Worm (Caenorhabditis elegans) whole organism, L1 larva: ENCODE data around the gene K05F1.1.

Experiments
- C04F5.9 ChIP-seq: sonication (generic microtip); optimal IDR thresholded peaks from 2 replicates; lab custom pipeline; 2016; ENCODE audit warnings: missing genetic modification characterization, missing compliant biosample characterization
- F16B12.6 ChIP-seq: fragments of 150-350 bp; optimal IDR thresholded peaks from 2 replicates; lab custom pipeline; 2014; ENCODE audit warnings: missing biosample characterization, missing genetic modification characterization
- Y116A8C.19 ChIP-seq: sonication (generic microtip); optimal IDR thresholded peaks from 2 replicates; lab custom pipeline; 2016; ENCODE audit warnings: missing compliant biosample characterization, missing genetic modification characterization, borderline replicate concordance
- alr-1 ChIP-seq: fragments of 200-800 bp; sonication (Bioruptor generic); optimal IDR thresholded peaks from 2 replicates; lab custom pipeline; 2018; ENCODE audit warnings: borderline replicate concordance, mild to moderate bottlenecking, missing genetic modification characterization, missing compliant biosample characterization
- ceh-63 ChIP-seq: fragments of 200-800 bp; sonication (Bioruptor generic); optimal IDR thresholded peaks from 2 replicates; lab custom pipeline; 2018; ENCODE audit warnings: mild to moderate bottlenecking, missing genetic modification characterization, missing compliant biosample characterization
- ceh-8 ChIP-seq: fragments of 200-800 bp; sonication (Bioruptor generic); optimal IDR thresholded peaks from 2 replicates; lab custom pipeline; 2018; ENCODE audit warnings: mild to moderate bottlenecking, missing genetic modification characterization, moderate library complexity, missing compliant biosample characterization
- ceh-90 ChIP-seq: sonication (generic microtip); optimal IDR thresholded peaks from 2 replicates; lab custom pipeline; 2016; ENCODE audit warnings: missing genetic modification characterization, missing compliant biosample characterization
- ces-1 ChIP-seq: fragments of 150-350 bp; optimal IDR thresholded peaks from 2 replicates; lab custom pipeline; 2014; ENCODE audit warnings: missing biosample characterization, missing genetic modification reagents, missing genetic modification characterization
- efl-1 ChIP-seq, 4 experiments: fragments of 150-350 bp; optimal IDR thresholded peaks in 3 of 4; peaks in 1 of 4; 1 replicate in 1 of 4; 2 replicates in 3 of 4; lab custom pipeline; 2014; ENCODE audit warnings: missing biosample characterization in 2 of 4, missing genetic modification characterization in 2 of 4, missing genetic modification reagents in 2 of 4
- efl-3 ChIP-seq: fragments of 200-800 bp; sonication (Bioruptor generic); optimal IDR thresholded peaks from 2 replicates; lab custom pipeline; 2018; ENCODE audit warnings: mild to moderate bottlenecking, missing genetic modification characterization, missing compliant biosample characterization
- elt-2 ChIP-seq: sonication (generic microtip); optimal IDR thresholded peaks from 2 replicates; lab custom pipeline; 2016; ENCODE audit warnings: missing genetic modification characterization, mild to moderate bottlenecking, inconsistent platforms, missing compliant biosample characterization, missing genetic modification reagents
- elt-3 ChIP-seq, 6 experiments: fragments of 150-350 bp in 1 of 6; sonication (generic microtip); optimal IDR thresholded peaks; 2 replicates each; lab custom pipeline; 2017 to 2018; ENCODE audit warnings: missing biosample characterization in 6 of 6, missing genetic modification characterization in 6 of 6, inconsistent platforms in 1 of 6
- fkh-10 ChIP-seq: sonication (generic microtip); optimal IDR thresholded peaks from 2 replicates; lab custom pipeline; 2017; ENCODE audit warnings: missing biosample characterization, missing genetic modification reagents, missing genetic modification characterization
- fos-1 ChIP-seq: fragments of 150-350 bp; optimal IDR thresholded peaks from 2 replicates; lab custom pipeline; 2014; ENCODE audit warnings: missing biosample characterization, missing genetic modification characterization
- lin-15B ChIP-seq: fragments of 150-350 bp; sonication (generic microtip); optimal IDR thresholded peaks from 3 replicates; lab custom pipeline; 2014; ENCODE audit warnings: missing biosample characterization, missing genetic modification characterization
- lin-35 ChIP-seq, 2 experiments: fragments of 150-350 bp; optimal IDR thresholded peaks; 2 replicates each; lab custom pipeline; 2014; ENCODE audit warnings: missing biosample characterization in 2 of 2, missing genetic modification characterization in 2 of 2, missing genetic modification reagents in 2 of 2
- lsy-2 ChIP-seq, 2 experiments: fragments of 150-350 bp; optimal IDR thresholded peaks; 2 replicates each; lab custom pipeline; 2014; ENCODE audit warnings: missing biosample characterization in 2 of 2, missing genetic modification characterization in 2 of 2
- mab-9 ChIP-seq: fragments of 200-800 bp; sonication (Bioruptor generic); IDR thresholded peaks from 2 replicates; pipeline ENCODE4 v1.3.6; 2022; ENCODE audit warnings: missing genetic modification reagents, missing genetic modification characterization, missing compliant biosample characterization
- mep-1 ChIP-seq: fragments of 150-350 bp; optimal IDR thresholded peaks from 2 replicates; lab custom pipeline; 2014; ENCODE audit warnings: missing biosample characterization, missing genetic modification characterization
- nhr-12 ChIP-seq: sonication (generic microtip); optimal IDR thresholded peaks from 2 replicates; lab custom pipeline; 2017; ENCODE audit warnings: missing biosample characterization, missing genetic modification characterization
- nhr-20 ChIP-seq: sonication (generic microtip); optimal IDR thresholded peaks from 2 replicates; lab custom pipeline; 2016; ENCODE audit warnings: mild to moderate bottlenecking, missing genetic modification characterization, missing compliant biosample characterization
- nhr-47 ChIP-seq: sonication (generic microtip); optimal IDR thresholded peaks from 2 replicates; lab custom pipeline; 2016; ENCODE audit warnings: mild to moderate bottlenecking, missing genetic modification characterization, moderate library complexity, missing compliant biosample characterization
- nhr-84 ChIP-seq: sonication (generic microtip); optimal IDR thresholded peaks from 2 replicates; lab custom pipeline; 2017; ENCODE audit warnings: missing biosample characterization, missing genetic modification characterization
- nhr-85 ChIP-seq: sonication (generic microtip); peaks from one replicate; lab custom pipeline; 2016; ENCODE audit warnings: missing genetic modification characterization, inconsistent platforms, missing compliant biosample characterization
- pqm-1 ChIP-seq: sonication (generic microtip); optimal IDR thresholded peaks from 3 replicates; lab custom pipeline; 2017; ENCODE audit warnings: missing biosample characterization, missing genetic modification characterization
- sox-4 ChIP-seq: sonication (generic microtip); optimal IDR thresholded peaks from 2 replicates; lab custom pipeline; 2016; ENCODE audit warnings: missing genetic modification characterization, missing compliant biosample characterization
- swsn-7 ChIP-seq: sonication (generic microtip); optimal IDR thresholded peaks from 2 replicates; lab custom pipeline; 2016; ENCODE audit warnings: missing genetic modification characterization, missing compliant biosample characterization
- tbx-2 ChIP-seq: sonication (generic microtip); optimal IDR thresholded peaks from 2 replicates; lab custom pipeline; 2016; ENCODE audit warnings: missing genetic modification characterization, missing compliant biosample characterization
- unc-130 ChIP-seq: fragments of 150-350 bp; optimal IDR thresholded peaks from 2 replicates; lab custom pipeline; 2017; ENCODE audit warnings: missing biosample characterization, missing genetic modification characterization, inconsistent platforms
- unc-30 ChIP-seq: sonication (generic microtip); optimal IDR thresholded peaks from 2 replicates; lab custom pipeline; 2017; ENCODE audit warnings: missing biosample characterization, missing genetic modification characterization
- unc-62 ChIP-seq: fragments of 150-350 bp; optimal IDR thresholded peaks from 2 replicates; lab custom pipeline; 2014; ENCODE audit warnings: missing biosample characterization, missing genetic modification reagents, missing genetic modification characterization
- vab-15 ChIP-seq: sonication (generic microtip); optimal IDR thresholded peaks from 2 replicates; lab custom pipeline; 2017; ENCODE audit warnings: missing genotype, mild to moderate bottlenecking, missing genetic modification characterization, missing compliant biosample characterization
- ztf-11 ChIP-seq, 2 experiments: sonication (generic microtip); optimal IDR thresholded peaks; 2 replicates each; lab custom pipeline; 2016 to 2017; ENCODE audit warnings: missing genetic modification characterization in 2 of 2, missing biosample characterization in 1 of 2, missing compliant biosample characterization in 1 of 2

The K05F1.1 gene

DNA sequence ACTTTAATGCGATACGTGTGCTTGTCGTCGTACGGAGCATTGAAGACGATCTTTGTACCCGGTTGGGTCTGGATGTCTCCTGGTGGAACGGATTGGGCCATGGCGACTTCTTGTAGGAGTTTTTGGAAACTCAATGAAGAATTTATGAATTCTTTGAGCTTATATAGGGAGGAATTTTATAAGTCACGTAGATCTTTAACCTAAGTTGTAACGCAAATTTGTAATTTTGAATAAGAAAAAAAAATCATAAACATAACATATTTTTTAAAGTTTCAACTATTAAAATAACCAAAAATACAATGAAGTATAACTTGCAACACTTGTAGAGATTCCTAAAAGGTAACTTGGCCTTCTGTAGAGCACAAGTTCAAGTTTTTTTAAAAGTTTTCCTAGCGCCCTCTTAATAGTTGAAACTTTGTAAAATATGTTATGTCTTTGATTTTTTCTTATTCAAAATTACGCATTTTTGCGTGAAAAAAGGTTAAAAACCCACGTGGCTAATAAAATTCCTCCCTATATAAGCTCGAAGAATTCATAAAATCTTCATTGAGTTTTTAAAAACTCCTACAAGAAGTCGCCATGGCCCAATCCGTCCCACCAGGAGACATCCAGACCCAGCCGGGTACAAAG, 3.7 kb upstream of the K05F1.1 start, which contains the start of the genes msp-63 and msp-142:
Gene msp-63, minus strand, starts transcription at position 101 of the 630 bp plus-strand sequence.
Gene msp-142, plus strand, starts transcription at position 580 of the 630 bp plus-strand sequence.
- TF ChIP-seq fkh-10 (GFP tag; lab: Kevin White, UChicago) (no peak), nhr-47 (no peak), Y116A8C.19 (no peak), C04F5.9 (tag; lab: Kevin White, UChicago) (no peak), ces-1 (no peak), swsn-7 (tag; lab: Kevin White, UChicago) (no peak), unc-62 (no peak), F16B12.6 (no peak), sox-4 (tag; lab: Kevin White, UChicago) (no peak), ztf-11 (tag; optimal IDR thresholded peaks at IDR 0.05; lab: Kevin White, UChicago) (no peak), pqm-1 (tag; lab: Kevin White, UChicago) (no peak), ceh-8 (GFP tag; lab: Kevin White, UChicago) (no peak), ceh-90 (tag; lab: Kevin White, UChicago) (no peak)

DNA sequence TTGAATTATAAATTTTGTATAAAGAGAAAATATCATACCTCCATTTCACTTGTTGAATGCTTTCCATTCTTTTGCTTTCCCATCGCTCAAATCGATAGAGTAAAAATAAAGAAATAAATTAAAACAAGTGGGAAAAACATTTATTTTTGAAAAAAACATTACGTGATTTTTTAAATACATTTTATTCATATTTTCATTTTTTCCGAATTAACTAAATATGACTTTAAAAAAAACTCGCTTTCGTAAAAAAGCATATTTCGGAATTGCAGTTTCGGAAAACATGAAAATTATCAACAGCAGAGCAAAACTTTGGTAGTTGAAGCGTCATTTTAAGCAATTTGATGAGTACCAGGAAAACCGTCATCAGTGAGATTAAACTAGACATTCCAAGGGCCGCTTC, 1.6 kb upstream of the K05F1.1 start, which contains the start of gene K05F1.8:
Gene K05F1.8, minus strand, starts transcription at position 101 of the 400 bp plus-strand sequence.
- TF ChIP-seq elt-3 (tag; optimal IDR thresholded peaks at IDR 0.05; lab: Kevin White, UChicago) (no peak), mep-1 (tag; lab: Kevin White, UChicago) (no peak), fos-1 (tag; lab: Kevin White, UChicago) (no peak), swsn-7 (tag; lab: Kevin White, UChicago) (no peak), C04F5.9 (tag; lab: Kevin White, UChicago) (no peak), nhr-12 (tag; lab: Kevin White, UChicago) (no peak), nhr-20 (tag; lab: Kevin White, UChicago) (no peak), lin-35 (GFP tag; optimal IDR thresholded peaks at IDR 0.05; lab: Kevin White, UChicago) (no peak), lin-15B (tag; lab: Kevin White, UChicago) (no peak)

DNA sequence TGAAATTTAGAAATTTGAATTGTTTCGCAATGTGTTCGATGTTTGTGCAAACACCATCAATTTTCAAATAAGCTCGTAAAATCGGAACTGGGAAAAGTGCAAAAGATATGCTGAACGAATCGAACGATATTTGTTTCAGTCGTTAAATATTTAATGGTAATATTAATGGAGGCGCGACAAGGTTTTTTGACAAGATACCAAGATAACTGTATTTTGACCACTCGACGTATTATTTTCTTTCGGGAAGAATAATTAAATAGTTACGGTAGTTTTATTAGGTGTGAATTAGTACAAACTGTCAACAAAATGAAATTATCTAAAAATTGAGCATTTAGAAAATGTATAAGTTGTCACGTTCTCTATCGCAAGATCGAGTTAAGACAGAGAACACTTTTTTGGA, 3.1 kb downstream of the K05F1.1 start:
- TF ChIP-seq ztf-11 (tag; optimal IDR thresholded peaks at IDR 0.05; lab: Kevin White, UChicago) = no peak
- TF ChIP-seq mab-9 (GFP tag; lab: Robert Waterston, UW) = no peak
- no peak for TF ChIP-seq tbx-2
- TF ChIP-seq lsy-2 (tag; optimal IDR thresholded peaks at IDR 0.05; lab: Kevin White, UChicago) = no peak
- TF ChIP-seq fkh-10 (GFP tag; lab: Kevin White, UChicago) = no peak
- TF ChIP-seq unc-130 (tag; lab: Kevin White, UChicago) = no peak
- no peak for TF ChIP-seq elt-2 (tag; lab: Kevin White, UChicago)
- TF ChIP-seq nhr-85 (tag; lab: Kevin White, UChicago) = no peak
- no peak for TF ChIP-seq alr-1 (tag; lab: Kevin White, UChicago)
- TF ChIP-seq fos-1 (tag; lab: Kevin White, UChicago) = no peak
- TF ChIP-seq unc-30 (tag; lab: Kevin White, UChicago) = no peak
- no peak for TF ChIP-seq Y116A8C.19
- no peak for TF ChIP-seq ceh-63
- no peak for TF ChIP-seq nhr-20 (tag; lab: Kevin White, UChicago)

DNA sequence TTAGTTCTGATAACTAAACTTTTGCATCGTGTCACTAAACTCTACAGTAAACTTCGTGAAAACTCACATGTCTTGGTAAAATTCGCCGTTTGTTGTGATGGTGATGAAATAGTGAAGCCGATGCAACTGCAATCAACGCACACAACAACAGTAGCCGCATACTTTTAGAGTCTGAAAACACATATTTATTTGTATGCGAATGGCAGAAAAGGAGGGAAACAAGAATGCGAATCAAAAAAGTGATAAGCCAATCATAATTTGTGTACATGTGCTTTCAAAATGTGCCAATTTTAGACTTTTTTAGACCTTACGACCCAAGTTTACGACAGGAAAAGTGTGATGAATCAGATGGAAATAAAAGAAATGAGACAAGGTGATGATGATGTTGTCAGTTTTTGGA, 4.1 kb downstream of the K05F1.1 start, which contains the start of gene K05F1.10:
Gene K05F1.10, minus strand, starts transcription at position 171 of the 400 bp plus-strand sequence.
- TF ChIP-seq nhr-84 (tag; lab: Kevin White, UChicago) (no peak), elt-2 (tag; lab: Kevin White, UChicago) (peak; percentile 64), vab-15 (tag; lab: Kevin White, UChicago) (no peak), efl-3 (GFP tag; lab: Kevin White, UChicago) (no peak), C04F5.9 (tag; lab: Kevin White, UChicago) (no peak), efl-1 (optimal IDR thresholded peaks at IDR 0.05; lab: Kevin White, UChicago) (no peak), efl-1 (GFP tag; optimal IDR thresholded peaks at IDR 0.05 in 1 of 2; lab: Kevin White, UChicago) (peak in 1 of 2 experiments; percentile 51), Y116A8C.19 (no peak)
